Worm (Caenorhabditis elegans): ENCODE measurements around the gene K08F9.4.
"Not testable (repeated sequence)": the region's sequence is repeated elsewhere in the genome, so short reads cannot be mapped to it uniquely, and the experiment has no call there.

Gene K08F9.4

DNA sequence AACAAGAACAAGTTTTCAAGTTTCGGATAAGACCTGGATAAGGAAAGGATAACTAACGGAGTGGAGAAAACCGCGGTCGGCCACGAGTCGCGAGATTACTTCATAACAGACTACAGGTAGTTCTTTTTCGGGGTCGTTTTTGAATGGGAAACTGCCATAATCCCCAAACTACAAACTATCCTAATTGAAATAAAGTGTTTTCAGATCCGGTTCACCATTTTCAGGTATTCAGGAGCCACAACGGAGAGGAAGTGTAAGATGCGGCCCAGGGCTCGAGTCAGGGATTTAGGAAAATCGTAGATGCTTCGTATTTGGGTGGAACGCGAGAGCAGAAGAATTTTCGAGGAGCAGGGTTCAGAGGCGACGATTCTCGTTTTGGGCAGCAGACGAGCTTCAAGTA, 27.9 kb upstream of the K08F9.4 start, which contains the start of gene T01G5.8:
TSS of gene T01G5.8 (plus strand) at position 301 of the 400 bp plus-strand sequence.
- TF ChIP-seq ceh-13 (GFP tag; optimal IDR thresholded peaks at IDR 0.05); tbx-37 (GFP tag; conservative IDR thresholded peaks at IDR 0.05); pes-1 (GFP tag; IDR thresholded peaks at IDR 0.05): not testable (repeated sequence)

DNA sequence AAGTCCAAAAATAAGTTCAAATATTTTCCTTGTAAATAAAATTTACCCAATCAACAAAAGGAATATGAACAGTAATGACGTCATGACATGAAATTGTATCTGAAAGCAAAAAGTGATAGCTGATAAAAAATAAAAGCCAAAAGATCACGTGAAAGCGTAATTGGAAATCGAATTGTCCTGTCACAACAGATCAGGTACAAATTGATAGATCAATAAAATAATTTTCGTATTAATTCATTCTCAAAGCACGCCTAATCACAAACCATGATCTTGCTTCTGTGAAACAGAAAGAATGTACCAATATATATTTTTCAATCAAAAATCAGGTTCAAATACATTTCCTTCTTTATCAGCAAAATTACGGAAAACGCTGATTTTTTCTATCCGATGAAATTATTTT, 24.3 kb upstream of the K08F9.4 start, which contains the start of gene flor-1:
TSS of gene flor-1 (minus strand) at position 101 of the 400 bp plus-strand sequence.
- no peak for TF ChIP-seq aly-1 (tag; optimal IDR thresholded peaks at IDR 0.05)
- no peak for TF ChIP-seq B0310.2 (tag; optimal IDR thresholded peaks at IDR 0.05)
- TF ChIP-seq flt-1 (GFP tag; IDR thresholded peaks at IDR 0.05): no peak
- TF ChIP-seq scrt-1 (GFP tag; IDR thresholded peaks at IDR 0.05): no peak
- TF ChIP-seq ceh-13 (GFP tag; optimal IDR thresholded peaks at IDR 0.05): no peak
- TF ChIP-seq hmbx-1 (tag; optimal IDR thresholded peaks at IDR 0.05): no peak
- TF ChIP-seq tbx-11 (GFP tag; IDR thresholded peaks at IDR 0.05): no peak
- TF ChIP-seq tbx-37 (GFP tag; conservative IDR thresholded peaks at IDR 0.05): no peak
- TF ChIP-seq pes-1 (GFP tag; IDR thresholded peaks at IDR 0.05): no peak
- TF ChIP-seq hnd-1 (tag; optimal IDR thresholded peaks at IDR 0.05): no peak
- no peak for TF ChIP-seq ets-7 (tag; optimal IDR thresholded peaks at IDR 0.05)
- TF ChIP-seq hmg-4 (GFP tag; optimal IDR thresholded peaks at IDR 0.05): no peak
- TF ChIP-seq tra-4 (tag; optimal IDR thresholded peaks at IDR 0.05): no peak
- TF ChIP-seq ceh-36 (tag; optimal IDR thresholded peaks at IDR 0.05): no peak
- TF ChIP-seq F13C5.2 (tag; optimal IDR thresholded peaks at IDR 0.05): no peak
- no peak for TF ChIP-seq ama-1 (optimal IDR thresholded peaks at IDR 0.05)
- no peak for TF ChIP-seq sea-1 (GFP tag; conservative IDR thresholded peaks at IDR 0.05)

DNA sequence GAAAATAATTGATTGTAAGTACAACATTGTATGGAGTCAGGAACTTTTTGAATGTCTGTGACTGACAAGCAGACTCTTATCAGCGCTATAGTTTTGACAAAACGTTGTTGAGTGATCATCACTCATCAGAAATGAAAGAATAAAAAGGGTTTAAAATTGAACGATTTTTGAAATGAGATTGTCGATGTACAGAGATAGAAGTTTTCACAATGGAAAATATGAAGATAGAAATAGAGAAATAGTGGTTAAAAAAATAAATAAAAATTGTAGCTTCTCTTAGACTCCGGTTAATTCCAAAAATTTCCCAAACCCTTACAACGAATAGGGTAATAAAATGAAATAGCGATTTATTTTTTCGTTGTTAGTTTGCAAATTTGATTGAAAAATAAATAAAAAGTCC, 18.7 kb upstream of the K08F9.4 start, which contains the start of gene ugt-30:
TSS of gene ugt-30 (minus strand) at position 101 of the 400 bp plus-strand sequence.
- not testable (repeated sequence) for TF ChIP-seq hmbx-1 (tag; optimal IDR thresholded peaks at IDR 0.05); tbx-37 (GFP tag; conservative IDR thresholded peaks at IDR 0.05); tbx-11 (GFP tag; IDR thresholded peaks at IDR 0.05)

DNA sequence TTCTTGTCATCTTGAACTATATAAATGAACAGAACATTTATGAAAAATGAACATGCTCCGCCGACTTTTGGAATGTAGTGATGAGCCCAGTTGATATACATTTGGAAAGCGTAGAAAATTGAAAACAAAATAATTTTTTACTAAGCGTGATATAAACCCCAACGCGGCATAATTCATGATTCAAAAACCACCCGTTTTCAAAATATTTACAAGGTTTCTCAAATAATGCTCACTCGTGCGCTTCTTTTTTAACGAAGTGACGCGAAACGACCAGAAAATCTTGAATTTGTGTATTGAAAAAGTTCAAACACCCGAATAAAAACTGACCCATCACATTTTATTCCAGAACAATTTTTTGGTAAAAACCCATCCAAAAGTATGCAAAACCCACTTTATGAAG, 16.4 kb upstream of the K08F9.4 start, which contains the start of gene srj-27:
TSS of gene srj-27 (minus strand) at position 101 of the 400 bp plus-strand sequence.
- TF ChIP-seq ceh-36 (tag; optimal IDR thresholded peaks at IDR 0.05): no peak
- no peak for TF ChIP-seq ama-1 (optimal IDR thresholded peaks at IDR 0.05)
- no peak for TF ChIP-seq hmbx-1 (tag; optimal IDR thresholded peaks at IDR 0.05)
- no peak for TF ChIP-seq hnd-1 (tag; optimal IDR thresholded peaks at IDR 0.05)
- TF ChIP-seq tbx-11 (GFP tag; IDR thresholded peaks at IDR 0.05): no peak
- no peak for TF ChIP-seq pes-1 (GFP tag; IDR thresholded peaks at IDR 0.05)
- no peak for TF ChIP-seq flt-1 (GFP tag; IDR thresholded peaks at IDR 0.05)
- TF ChIP-seq hmg-4 (GFP tag; optimal IDR thresholded peaks at IDR 0.05): no peak
- TF ChIP-seq tra-4 (tag; optimal IDR thresholded peaks at IDR 0.05): no peak
- TF ChIP-seq tbx-37 (GFP tag; conservative IDR thresholded peaks at IDR 0.05): no peak
- no peak for TF ChIP-seq ceh-13 (GFP tag; optimal IDR thresholded peaks at IDR 0.05)
- no peak for TF ChIP-seq sea-1 (GFP tag; conservative IDR thresholded peaks at IDR 0.05)
- no peak for TF ChIP-seq ets-7 (tag; optimal IDR thresholded peaks at IDR 0.05)
- TF ChIP-seq F13C5.2 (tag; optimal IDR thresholded peaks at IDR 0.05): no peak
- TF ChIP-seq aly-1 (tag; optimal IDR thresholded peaks at IDR 0.05): no peak
- no peak for TF ChIP-seq scrt-1 (GFP tag; IDR thresholded peaks at IDR 0.05)
- no peak for TF ChIP-seq B0310.2 (tag; optimal IDR thresholded peaks at IDR 0.05)

DNA sequence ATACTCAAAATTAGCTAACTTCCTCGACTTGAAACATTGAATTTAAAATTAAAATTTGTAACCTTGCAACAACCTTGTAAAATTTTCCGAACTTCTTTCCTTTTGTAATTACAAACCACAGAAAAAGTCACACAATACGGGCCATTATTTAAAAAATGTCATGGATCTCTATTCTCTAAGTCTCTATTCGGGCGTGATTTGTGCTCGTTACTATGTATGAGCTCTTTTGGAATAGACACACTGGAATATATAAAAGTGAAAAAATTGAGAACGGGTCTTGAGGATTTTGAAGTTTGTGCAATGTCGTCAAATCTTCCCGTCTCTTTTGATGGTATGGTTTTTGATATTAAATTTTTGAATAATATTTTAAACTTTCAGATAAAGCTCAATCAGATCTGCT, 15.9 kb upstream of the K08F9.4 start, which contains the start of gene srr-7:
TSS of gene srr-7 (plus strand) at position 301 of the 400 bp plus-strand sequence.
- no peak for TF ChIP-seq aly-1 (tag; optimal IDR thresholded peaks at IDR 0.05)
- TF ChIP-seq scrt-1 (GFP tag; IDR thresholded peaks at IDR 0.05): no peak
- no peak for TF ChIP-seq hnd-1 (tag; optimal IDR thresholded peaks at IDR 0.05)
- no peak for TF ChIP-seq tbx-37 (GFP tag; conservative IDR thresholded peaks at IDR 0.05)
- TF ChIP-seq ama-1 (optimal IDR thresholded peaks at IDR 0.05): no peak
- no peak for TF ChIP-seq ceh-36 (tag; optimal IDR thresholded peaks at IDR 0.05)
- TF ChIP-seq ceh-13 (GFP tag; optimal IDR thresholded peaks at IDR 0.05): no peak
- no peak for TF ChIP-seq flt-1 (GFP tag; IDR thresholded peaks at IDR 0.05)
- no peak for TF ChIP-seq tbx-11 (GFP tag; IDR thresholded peaks at IDR 0.05)
- no peak for TF ChIP-seq sea-1 (GFP tag; conservative IDR thresholded peaks at IDR 0.05)
- no peak for TF ChIP-seq tra-4 (tag; optimal IDR thresholded peaks at IDR 0.05)
- no peak for TF ChIP-seq B0310.2 (tag; optimal IDR thresholded peaks at IDR 0.05)
- no peak for TF ChIP-seq ets-7 (tag; optimal IDR thresholded peaks at IDR 0.05)
- no peak for TF ChIP-seq hmg-4 (GFP tag; optimal IDR thresholded peaks at IDR 0.05)
- no peak for TF ChIP-seq F13C5.2 (tag; optimal IDR thresholded peaks at IDR 0.05)
- TF ChIP-seq pes-1 (GFP tag; IDR thresholded peaks at IDR 0.05): no peak

DNA sequence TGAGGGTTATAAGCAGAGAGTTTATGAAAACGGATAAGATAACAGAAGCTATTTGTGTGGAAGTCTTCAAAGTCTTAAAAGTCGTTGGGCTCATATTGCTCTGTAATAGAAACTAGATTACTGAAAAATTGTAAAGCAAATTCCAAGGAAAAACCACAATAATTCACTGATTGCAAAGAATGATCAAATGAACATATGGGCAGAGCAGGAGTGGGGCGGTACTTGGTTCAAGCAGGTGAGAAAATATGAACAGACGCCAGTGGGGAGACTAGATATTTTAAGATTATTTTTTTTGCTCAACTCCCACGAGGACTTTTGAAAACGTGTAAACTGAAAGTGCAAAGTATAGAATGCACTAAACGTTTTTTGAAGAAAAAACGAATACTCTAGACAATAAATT, 11.4 kb upstream of the K08F9.4 start, which contains the start of gene str-171:
TSS of gene str-171 (minus strand) at position 101 of the 400 bp plus-strand sequence.
- TF ChIP-seq hmg-4 (GFP tag; optimal IDR thresholded peaks at IDR 0.05) (no peak), sea-1 (GFP tag; conservative IDR thresholded peaks at IDR 0.05) (no peak), ceh-13 (GFP tag; optimal IDR thresholded peaks at IDR 0.05) (no peak), ceh-36 (tag; optimal IDR thresholded peaks at IDR 0.05) (no peak)

DNA sequence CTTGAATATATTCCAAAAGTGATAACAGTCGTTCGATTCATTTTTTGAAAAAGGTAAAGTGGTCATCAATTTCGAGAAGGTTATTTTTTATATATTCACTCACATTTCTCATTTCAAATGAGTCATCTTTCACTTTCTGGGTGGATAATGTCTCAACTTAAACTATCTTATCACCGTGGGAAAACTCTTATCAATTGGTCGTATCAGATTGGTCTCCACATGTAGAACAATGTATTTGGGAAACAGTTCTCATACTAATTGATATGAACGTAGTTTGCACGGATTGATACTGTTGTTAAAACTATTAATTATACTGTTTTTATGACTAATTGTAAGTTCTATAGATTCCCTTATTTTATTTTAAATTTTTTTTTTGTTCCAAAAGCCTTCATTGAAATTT, 10.0 kb upstream of the K08F9.4 start:
- TF ChIP-seq scrt-1 (GFP tag; IDR thresholded peaks at IDR 0.05) (no peak), hnd-1 (tag; optimal IDR thresholded peaks at IDR 0.05) (no peak), B0310.2 (tag; optimal IDR thresholded peaks at IDR 0.05) (no peak)

DNA sequence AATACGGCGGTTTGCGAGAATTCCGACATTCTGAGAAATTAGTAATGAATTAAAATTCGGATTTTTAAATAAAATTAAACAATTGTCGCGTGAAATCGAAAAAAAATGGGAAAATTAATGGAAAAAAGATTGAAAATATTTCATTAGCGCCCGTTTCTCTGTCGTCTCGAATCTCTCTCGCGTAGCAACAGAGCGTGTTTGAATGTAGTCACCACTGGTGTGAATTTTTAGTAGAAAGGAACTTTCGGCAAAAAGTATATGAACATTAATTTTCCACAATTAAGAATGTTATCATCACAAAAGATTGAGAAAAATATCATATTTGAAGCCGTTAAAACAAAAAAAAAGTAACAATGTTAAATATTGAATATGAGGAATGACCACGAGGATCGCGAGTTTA, 7.0 kb upstream of the K08F9.4 start, which contains the start of gene aipl-1:
TSS of gene aipl-1 (minus strand) at position 30 of the 400 bp plus-strand sequence.
- TF ChIP-seq ets-7 (tag; optimal IDR thresholded peaks at IDR 0.05) (no peak), B0310.2 (tag; optimal IDR thresholded peaks at IDR 0.05) (no peak), ceh-36 (tag; optimal IDR thresholded peaks at IDR 0.05) (no peak), hmbx-1 (tag; optimal IDR thresholded peaks at IDR 0.05) (no peak), sea-1 (GFP tag; conservative IDR thresholded peaks at IDR 0.05) (no peak), scrt-1 (GFP tag; IDR thresholded peaks at IDR 0.05) (no peak), tbx-37 (GFP tag; conservative IDR thresholded peaks at IDR 0.05) (peak; percentile 42; the same call in 1 of the 2 replicates)

Data from whole organism, early embryonic.